Fruit fly (Drosophila melanogaster) whole organism: ENCODE data around the gene brk.

Source experiments
- CG8478 ChIP-seq: fragments of >200 bp; optimal IDR thresholded peaks from 2 replicates; lab custom pipeline; 2018; ENCODE audit warnings: inconsistent platforms
- Dll ChIP-seq: fragments of >200 bp; optimal IDR thresholded peaks from 2 replicates; lab custom pipeline; 2017
- EcR ChIP-seq, 2 experiments: fragments of >200 bp; optimal IDR thresholded peaks; 2 replicates each; lab custom pipeline; 2017; ENCODE audit warnings: missing biosample characterization in 2 of 2, missing genetic modification characterization in 2 of 2, missing genetic modification reagents in 2 of 2
- pan ChIP-seq: fragments of >200 bp; optimal IDR thresholded peaks from 2 replicates; lab custom pipeline; 2017
- psq ChIP-seq: fragments of >200 bp; optimal IDR thresholded peaks from 2 replicates; lab custom pipeline; 2017
- usp ChIP-seq: fragments of >200 bp; optimal IDR thresholded peaks from 2 replicates; lab custom pipeline; 2017; ENCODE audit warnings: missing biosample characterization, missing genetic modification characterization, mixed read lengths

DNA sequence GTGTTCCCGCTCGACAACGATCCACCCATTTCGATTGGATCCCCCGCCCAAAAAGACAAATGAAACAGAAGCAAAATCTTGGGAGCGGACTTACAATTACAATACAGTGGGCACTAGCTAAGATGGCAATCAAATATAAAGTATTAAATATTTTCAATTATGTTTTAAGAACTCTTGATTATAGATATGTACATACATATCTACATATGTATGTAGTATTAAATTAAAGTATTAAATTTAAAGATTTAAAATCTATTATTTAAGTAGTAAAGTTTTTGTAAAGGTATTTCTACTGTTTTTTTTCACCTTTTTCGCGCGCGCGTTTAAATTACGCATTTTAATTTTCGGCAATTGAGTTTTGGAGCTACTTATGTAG is 27.1 kb downstream of the brk start:
- no peak for TF ChIP-seq CG8478 (lab: Kevin White, UChicago)
- TF ChIP-seq usp (GFP tag; lab: Kevin White, UChicago) = no peak
- no peak for TF ChIP-seq psq
- no peak for TF ChIP-seq EcR (GFP tag; optimal IDR thresholded peaks at IDR 0.05; lab: Kevin White, UChicago)
- TF ChIP-seq Dll (lab: Kevin White, UChicago) = no peak
- no peak for TF ChIP-seq pan
